Fruit fly (Drosophila melanogaster) whole organism, embryonic: ENCODE results near the gene CG5160.

Source experiments
- Atf3 ChIP-seq: fragments of 200-800 bp; sonication (Bioruptor generic); optimal IDR thresholded peaks from 3 replicates; lab custom pipeline; 2016; ENCODE audit warnings: missing biosample characterization, missing genetic modification characterization
- BEAF-32 ChIP-seq: fragments of 200-800 bp; sonication (Bioruptor generic); optimal IDR thresholded peaks from 3 replicates; lab custom pipeline; 2017; ENCODE audit warnings: missing biosample characterization, missing genetic modification characterization, mild to moderate bottlenecking, moderate library complexity, missing genetic modification reagents
- CG10147 ChIP-seq: fragments of 200-800 bp; sonication (Bioruptor generic); optimal IDR thresholded peaks from 2 replicates; lab custom pipeline; 2019; ENCODE audit warnings: missing biosample characterization, mild to moderate bottlenecking, missing genetic modification characterization, moderate library complexity
- CG1024 ChIP-seq: fragments of 200-800 bp; sonication (Bioruptor generic); IDR thresholded peaks from 2 replicates; pipeline ENCODE4 v1.3.6; 2022; ENCODE audit warnings: missing biosample characterization, missing genetic modification characterization
- CG10321 ChIP-seq: fragments of 200-800 bp; sonication (Bioruptor generic); IDR thresholded peaks from 2 replicates; pipeline ENCODE4 v1.3.6; 2022; ENCODE audit warnings: missing biosample characterization, missing genetic modification characterization
- CG14050 ChIP-seq: fragments of 200-800 bp; sonication (Bioruptor generic); IDR thresholded peaks from 3 replicates; pipeline ENCODE4 v1.3.6; 2022; ENCODE audit warnings: missing biosample characterization, missing genetic modification characterization
- CG14710 ChIP-seq: fragments of 200-800 bp; sonication (Bioruptor generic); optimal IDR thresholded peaks from 3 replicates; lab custom pipeline; 2019; ENCODE audit warnings: missing biosample characterization, mild to moderate bottlenecking, missing genetic modification characterization, moderate library complexity
- CG15269 ChIP-seq: fragments of 200-800 bp; sonication (Bioruptor generic); optimal IDR thresholded peaks from 2 replicates; lab custom pipeline; 2018; ENCODE audit warnings: missing biosample characterization, mild to moderate bottlenecking, missing genetic modification characterization, moderate library complexity
- CG18764 ChIP-seq: fragments of 200-800 bp; sonication (Bioruptor generic); optimal IDR thresholded peaks from 3 replicates; lab custom pipeline; 2016; ENCODE audit warnings: missing biosample characterization, missing genetic modification characterization
- CG2116 ChIP-seq: fragments of 200-800 bp; sonication (Bioruptor generic); optimal IDR thresholded peaks from 3 replicates; lab custom pipeline; 2018; ENCODE audit warnings: missing biosample characterization, mild to moderate bottlenecking, missing genetic modification characterization
- CG3065 ChIP-seq: fragments of 200-800 bp; sonication (Bioruptor generic); optimal IDR thresholded peaks from 2 replicates; lab custom pipeline; 2016; ENCODE audit warnings: missing biosample characterization, missing genetic modification characterization
- CG32772 ChIP-seq: fragments of 200-800 bp; sonication (Bioruptor generic); IDR thresholded peaks from 2 replicates; pipeline ENCODE4 v1.3.6; 2022; ENCODE audit warnings: missing biosample characterization, missing genetic modification characterization
- CG33213 ChIP-seq: fragments of 200-800 bp; sonication (Bioruptor generic); optimal IDR thresholded peaks from 3 replicates; lab custom pipeline; 2016; ENCODE audit warnings: missing biosample characterization, missing genetic modification characterization
- CG34224 ChIP-seq: fragments of 200-800 bp; sonication (Bioruptor generic); IDR thresholded peaks from 3 replicates; pipeline ENCODE4 v1.3.6; 2022; ENCODE audit warnings: missing biosample characterization, missing genetic modification characterization; ENCODE audit not compliant: partially characterized antibody
- CG3726 ChIP-seq: fragments of 200-800 bp; sonication (Bioruptor generic); IDR thresholded peaks from 3 replicates; pipeline ENCODE4, ENCODE4 v1.3.6; 2022; ENCODE audit warnings: missing biosample characterization, missing genetic modification characterization
- CG3847 ChIP-seq: fragments of 200-800 bp; sonication (Bioruptor generic); IDR thresholded peaks from 2 replicates; pipeline ENCODE4 v1.3.6; 2022; ENCODE audit warnings: missing biosample characterization, missing genetic modification characterization
- CG6765 ChIP-seq: fragments of 200-800 bp; sonication (Bioruptor generic); optimal IDR thresholded peaks from 3 replicates; lab custom pipeline; 2017; ENCODE audit warnings: missing biosample characterization, mild to moderate bottlenecking, missing genetic modification characterization
- CG7556 ChIP-seq: fragments of 200-800 bp; sonication (Bioruptor generic); optimal IDR thresholded peaks from 2 replicates; lab custom pipeline; 2017; ENCODE audit warnings: missing biosample characterization, mild to moderate bottlenecking, missing genetic modification characterization
- CG7987 ChIP-seq: fragments of 200-800 bp; sonication (Bioruptor generic); optimal IDR thresholded peaks from 2 replicates; lab custom pipeline; 2018; ENCODE audit warnings: missing biosample characterization, mild to moderate bottlenecking, missing genetic modification characterization, moderate library complexity
- CG9215 ChIP-seq: fragments of 200-800 bp; sonication (Bioruptor generic); IDR thresholded peaks from 2 replicates; pipeline ENCODE4 v1.3.6; 2022; ENCODE audit warnings: missing biosample characterization, missing genetic modification characterization
- CG9437 ChIP-seq: fragments of 200-800 bp; sonication (Bioruptor generic); optimal IDR thresholded peaks from 2 replicates; lab custom pipeline; 2018; ENCODE audit warnings: missing biosample characterization, mild to moderate bottlenecking, missing genetic modification characterization
- Deaf1 ChIP-seq: fragments of 200-800 bp; optimal IDR thresholded peaks from 3 replicates; lab custom pipeline; 2019; ENCODE audit warnings: missing biosample characterization, mild to moderate bottlenecking, missing genetic modification characterization, moderate library complexity
- Dip3 ChIP-seq: fragments of 200-800 bp; sonication (Bioruptor generic); optimal IDR thresholded peaks from 3 replicates; lab custom pipeline; 2016; ENCODE audit warnings: missing biosample characterization, missing genetic modification characterization
- Dll ChIP-seq: fragments of 200-800 bp; sonication (Bioruptor generic); IDR thresholded peaks from 4 replicates; pipeline ENCODE4 v1.3.6; 2022; ENCODE audit warnings: missing biosample characterization, missing genetic modification characterization; ENCODE audit not compliant: partially characterized antibody
- Fer3 ChIP-seq: fragments of 200-800 bp; sonication (Bioruptor generic); optimal IDR thresholded peaks from 2 replicates; lab custom pipeline; 2018; ENCODE audit warnings: missing biosample characterization, mild to moderate bottlenecking, missing genetic modification characterization, moderate library complexity
- Hr39 ChIP-seq: fragments of >200 bp; optimal IDR thresholded peaks from 2 replicates; lab custom pipeline; 2017
- Lpt ChIP-seq: fragments of >200 bp; optimal IDR thresholded peaks from 2 replicates; lab custom pipeline; 2018; ENCODE audit warnings: missing biosample characterization, missing genetic modification characterization
- Myb ChIP-seq: fragments of 200-800 bp; sonication (Bioruptor generic); optimal IDR thresholded peaks from 2 replicates; lab custom pipeline; 2016; ENCODE audit warnings: missing biosample characterization, missing genetic modification characterization
- NFAT ChIP-seq: fragments of 200-800 bp; sonication (Bioruptor generic); IDR thresholded peaks from 2 replicates; pipeline ENCODE4 v1.3.6; 2022; ENCODE audit warnings: missing biosample characterization, missing genetic modification characterization
- Taf1 ChIP-seq: fragments of 200-800 bp; sonication (Bioruptor generic); IDR thresholded peaks from 2 replicates; pipeline ENCODE4 v1.3.6; 2022; ENCODE audit warnings: missing biosample characterization, missing genetic modification characterization
- ab ChIP-seq: fragments of 200-800 bp; sonication (Bioruptor generic); optimal IDR thresholded peaks from 2 replicates; lab custom pipeline; 2016; ENCODE audit warnings: missing biosample characterization, missing genetic modification characterization
- ara ChIP-seq: fragments of 200-800 bp; sonication (Bioruptor generic); IDR thresholded peaks from 2 replicates; pipeline ENCODE4 v1.3.6; 2022; ENCODE audit warnings: missing biosample characterization, missing genetic modification characterization
- ash1 ChIP-seq: fragments of 200-800 bp; sonication (Bioruptor generic); optimal IDR thresholded peaks from 2 replicates; lab custom pipeline; 2018; ENCODE audit warnings: missing biosample characterization, mild to moderate bottlenecking, missing genetic modification characterization
- esg ChIP-seq: fragments of 200-800 bp; sonication (Bioruptor generic); conservative IDR thresholded peaks from 2 replicates; pipeline ENCODE4 v1.3.6; 2022; ENCODE audit warnings: missing biosample characterization, missing genetic modification characterization
- fu2 ChIP-seq: fragments of 200-800 bp; sonication (Bioruptor generic); optimal IDR thresholded peaks from 2 replicates; lab custom pipeline; 2016; ENCODE audit warnings: missing biosample characterization, missing genetic modification characterization
- gcm ChIP-seq: fragments of 200-800 bp; sonication (Bioruptor generic); optimal IDR thresholded peaks from 2 replicates; lab custom pipeline; 2019; ENCODE audit warnings: missing biosample characterization, mild to moderate bottlenecking, missing genetic modification characterization, moderate library complexity
- grau ChIP-seq: fragments of 200-800 bp; optimal IDR thresholded peaks from 3 replicates; lab custom pipeline; 2019; ENCODE audit warnings: missing biosample characterization, mild to moderate bottlenecking, missing genetic modification characterization, moderate library complexity
- insv ChIP-seq, 2 experiments: fragments of 200-800 bp; sonication (Bioruptor generic); optimal IDR thresholded peaks; 3 replicates each; lab custom pipeline; 2016 to 2018; ENCODE audit warnings: missing biosample characterization in 2 of 2, missing genetic modification characterization in 2 of 2
- ken ChIP-seq: fragments of 200-800 bp; sonication (Bioruptor generic); IDR thresholded peaks from 3 replicates; pipeline ENCODE4 v1.3.6; 2022; ENCODE audit warnings: missing biosample characterization, missing genetic modification characterization
- kni ChIP-seq: fragments of 200-800 bp; sonication (Bioruptor generic); optimal IDR thresholded peaks from 3 replicates; lab custom pipeline; 2017; ENCODE audit warnings: mild to moderate bottlenecking, missing biosample characterization, missing genetic modification reagents, missing genetic modification characterization
- nom ChIP-seq: fragments of 200-800 bp; sonication (Bioruptor generic); optimal IDR thresholded peaks from 2 replicates; lab custom pipeline; 2017; ENCODE audit warnings: missing biosample characterization, missing genetic modification characterization, mild to moderate bottlenecking, moderate library complexity, missing genetic modification reagents
- pros ChIP-seq: fragments of 200-800 bp; sonication (Bioruptor generic); optimal IDR thresholded peaks from 3 replicates; lab custom pipeline; 2019; ENCODE audit warnings: missing biosample characterization, mild to moderate bottlenecking, missing genetic modification characterization, moderate library complexity
- rib ChIP-seq: fragments of 200-800 bp; sonication (Bioruptor generic); IDR thresholded peaks from 2 replicates; pipeline ENCODE4 v1.3.6; 2022; ENCODE audit warnings: missing biosample characterization, missing genetic modification characterization
- trem ChIP-seq: fragments of 200-800 bp; optimal IDR thresholded peaks from 3 replicates; lab custom pipeline; 2019; ENCODE audit warnings: missing biosample characterization, mild to moderate bottlenecking, missing genetic modification characterization, moderate library complexity
- ttk ChIP-seq: fragments of 200-800 bp; sonication (Bioruptor generic); IDR thresholded peaks from 2 replicates; pipeline ENCODE4 v2.1.2; 2022; ENCODE audit warnings: missing biosample characterization, missing genetic modification characterization
- usp ChIP-seq: fragments of >200 bp; optimal IDR thresholded peaks from 2 replicates; lab custom pipeline; 2017; ENCODE audit warnings: missing biosample characterization, missing genetic modification characterization
- vvl ChIP-seq: fragments of 200-800 bp; sonication (Bioruptor generic); IDR thresholded peaks from 2 replicates; pipeline ENCODE4 v1.3.6; 2022; ENCODE audit warnings: missing biosample characterization, missing genetic modification characterization

Gene CG5160

DNA sequence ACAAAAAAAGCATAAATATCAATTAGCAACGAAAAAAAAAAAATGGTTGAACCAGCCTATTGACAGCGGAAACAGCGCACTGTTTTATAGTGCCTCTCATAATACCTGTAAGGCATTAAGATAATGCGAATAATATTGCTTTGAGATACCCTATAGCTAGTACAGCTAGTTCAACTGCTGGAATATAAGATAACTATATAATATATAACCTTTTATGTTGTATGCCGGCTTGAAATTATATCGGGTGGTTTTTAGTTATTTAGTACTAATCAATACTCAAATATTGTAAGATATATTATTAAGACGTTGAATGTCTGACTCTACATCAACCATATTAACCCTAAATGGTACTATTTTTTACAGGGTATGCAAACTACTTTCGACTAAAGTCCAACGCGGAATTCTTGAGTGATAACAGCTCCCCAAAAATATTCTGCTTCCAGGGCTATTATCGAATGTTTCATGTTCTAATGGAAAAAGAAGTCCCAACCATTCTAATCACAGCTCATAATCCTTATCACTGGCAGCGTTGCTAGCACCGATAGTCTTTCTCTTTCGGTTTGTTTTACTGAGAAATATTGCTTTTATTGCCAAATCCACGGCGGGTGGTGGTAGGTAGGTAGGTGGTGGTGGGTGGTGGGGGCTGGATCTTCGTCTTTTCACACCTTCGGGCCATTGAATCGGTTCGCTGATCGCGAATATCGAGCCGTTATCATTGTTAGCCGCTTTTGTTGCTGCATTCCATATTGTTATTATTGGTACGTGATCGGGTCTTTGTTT lies 35.6 kb upstream of the CG5160 start (continued):
- TF ChIP-seq CG1024 (GFP tag; lab: Robert Waterston, UW) (0 out of 2 replicates have a peak, but pooled peaks have one; percentile 45), CG32772 (GFP tag; lab: Robert Waterston, UW) (peak; percentile 49; the same call in 1 of the 2 replicates), rib (peak; percentile 88), CG9437 (GFP tag; lab: Kevin White, UChicago) (peak; percentile 59), usp (GFP tag; lab: Kevin White, UChicago) (no peak), NFAT (peak; percentile 62; the same call in 1 of the 2 replicates), Taf1 (peak; percentile 86), CG6765 (GFP tag; lab: Kevin White, UChicago) (peak; percentile 14), ttk (GFP tag; lab: Robert Waterston, UW) (peak; percentile 75), Myb (no peak), fu2 (GFP tag; lab: Kevin White, UChicago) (no peak), ara (peak; percentile 16; the same call in 1 of the 2 replicates), Dll (GFP tag; lab: Robert Waterston, UW) (no peak), BEAF-32 (GFP tag; lab: Kevin White, UChicago) (no peak), Deaf1 (tag; lab: Kevin White, UChicago) (peak; percentile 88), Hr39 (lab: Kevin White, UChicago) (no peak), ash1 (GFP tag; lab: Kevin White, UChicago) (no peak), CG33213 (GFP tag; lab: Kevin White, UChicago) (no peak), CG3065 (no peak), ken (peak; percentile 44; the same call in 1 of the 3 replicates), CG2116 (GFP tag; lab: Kevin White, UChicago) (no peak), CG7987 (GFP tag; lab: Kevin White, UChicago) (no peak), trem (no peak), CG10147 (GFP tag; lab: Kevin White, UChicago) (peak; percentile 18), esg (GFP tag; lab: Robert Waterston, UW) (peak; percentile 79), CG9215 (GFP tag; lab: Robert Waterston, UW) (peak; percentile 73), gcm (peak; percentile 64), CG14050 (peak; percentile 67), CG18764 (GFP tag; lab: Kevin White, UChicago) (no peak), kni (no peak), Dip3 (GFP tag; lab: Kevin White, UChicago) (peak; percentile 55), grau (tag; lab: Kevin White, UChicago) (peak; percentile 86), ab (GFP tag; lab: Kevin White, UChicago) (no peak), Lpt (GFP tag; lab: Kevin White, UChicago) (no peak), CG34224 (GFP tag; lab: Robert Waterston, UW) (no peak), nom (GFP tag; lab: Kevin White, UChicago) (no peak), Atf3 (GFP tag; lab: Kevin White, UChicago) (no peak), Fer3 (tag; lab: Kevin White, UChicago) (peak; percentile 78), CG14710 (no peak), insv (GFP tag; optimal IDR thresholded peaks at IDR 0.05; lab: Kevin White, UChicago) (peak in 1 of 2 experiments; percentile 34), pros (no peak), vvl (GFP tag; lab: Robert Waterston, UW) (peak; percentile 82), CG7556 (GFP tag; lab: Kevin White, UChicago) (peak; percentile 82), CG15269 (tag; lab: Kevin White, UChicago) (peak; percentile 90), CG3726 (peak; percentile 51; the same call in 1 of the 3 replicates), CG10321 (GFP tag; lab: Robert Waterston, UW) (peak; percentile 46; the same call in 1 of the 2 replicates), CG3847 (GFP tag; lab: Robert Waterston, UW) (peak; percentile 90)
